Worm (Caenorhabditis elegans): ENCODE results near the gene daf-5.
A peak's percentile ranks its signal among the peaks of the same experiment; 100 is the strongest.

The daf-5 gene

ce11 chrII:14094590-14094989 is 42.5 kb upstream of the daf-5 start, which contains the start of gene col-87:
TSS of gene col-87 (minus strand) at chrII:14094690.
- TF ChIP-seq swsn-7 (tag; optimal IDR thresholded peaks at IDR 0.05) (no peak), efl-1 (optimal IDR thresholded peaks at IDR 0.05) (no peak), efl-1 (GFP tag; optimal IDR thresholded peaks at IDR 0.05 in 1 of 2) (no peak), ceh-90 (tag; optimal IDR thresholded peaks at IDR 0.05) (no peak), pag-3 (tag; optimal IDR thresholded peaks at IDR 0.05; ENCODE audit: borderline replicate concordance, insufficient read depth) (no peak), snpc-4 (tag; optimal IDR thresholded peaks at IDR 0.05) (no peak), nhr-47 (tag; optimal IDR thresholded peaks at IDR 0.05) (no peak), ztf-4 (tag; optimal IDR thresholded peaks at IDR 0.05) (no peak), fkh-10 (GFP tag; optimal IDR thresholded peaks at IDR 0.05) (no peak), ceh-63 (GFP tag; optimal IDR thresholded peaks at IDR 0.05) (no peak), lsy-2 (tag; optimal IDR thresholded peaks at IDR 0.05) (no peak), skn-1 (tag; optimal IDR thresholded peaks at IDR 0.05) (no peak)

ce11 chrII:14091182-14091581 is 39.1 kb upstream of the daf-5 start:
- TF ChIP-seq hlh-17 (GFP tag; optimal IDR thresholded peaks at IDR 0.05; ENCODE audit: borderline replicate concordance) (no peak), sup-37 (GFP tag; optimal IDR thresholded peaks at IDR 0.05) (no peak), ceh-8 (GFP tag; optimal IDR thresholded peaks at IDR 0.05) (no peak)

ce11 chrII:14089796-14090372 is 37.8 kb upstream of the daf-5 start:
- TF ChIP-seq ceh-82 (tag; optimal IDR thresholded peaks at IDR 0.05) (no peak), egl-27 (tag; optimal IDR thresholded peaks at IDR 0.05) (no peak), blmp-1 (tag; optimal IDR thresholded peaks at IDR 0.05) (no peak), efl-1 (optimal IDR thresholded peaks at IDR 0.05) (no peak), efl-1 (GFP tag; optimal IDR thresholded peaks at IDR 0.05 in 1 of 2) (no peak), nhr-237 (tag; optimal IDR thresholded peaks at IDR 0.05) (no peak), skn-1 (tag; optimal IDR thresholded peaks at IDR 0.05) (no peak), efl-3 (GFP tag; optimal IDR thresholded peaks at IDR 0.05) (no peak), isw-1 (GFP tag; IDR thresholded peaks at IDR 0.05) (no peak), nhr-90 (tag; optimal IDR thresholded peaks at IDR 0.05; ENCODE audit: poor library complexity) (no peak), fos-1 (tag; optimal IDR thresholded peaks at IDR 0.05) (no peak), nhr-28 (tag; optimal IDR thresholded peaks at IDR 0.05) (no peak), unc-62 (GFP tag; optimal IDR thresholded peaks at IDR 0.05) (no peak), ama-1 (optimal IDR thresholded peaks at IDR 0.05) (no peak), aha-1 (tag; optimal IDR thresholded peaks at IDR 0.05) (no peak)

- TF ChIP-seq ama-1 (optimal IDR thresholded peaks at IDR 0.05) (no peak), ceh-8 (GFP tag; optimal IDR thresholded peaks at IDR 0.05) (peak; percentile 46)
These were observed 34.8 kb upstream of the daf-5 start for ce11 chrII:14086931-14087330.

- TF ChIP-seq unc-62 (GFP tag; optimal IDR thresholded peaks at IDR 0.05) (no peak), lin-14 (GFP tag; optimal IDR thresholded peaks at IDR 0.05) (no peak), aly-2 (tag; optimal IDR thresholded peaks at IDR 0.05) (no peak), fkh-8 (tag; optimal IDR thresholded peaks at IDR 0.05) (no peak), tlp-1 (tag; optimal IDR thresholded peaks at IDR 0.05) (no peak), rnt-1 (tag; optimal IDR thresholded peaks at IDR 0.05) (no peak), unc-30 (tag; optimal IDR thresholded peaks at IDR 0.05) (no peak), nhr-85 (tag) (no peak), ces-1 (GFP tag; optimal IDR thresholded peaks at IDR 0.05) (no peak), nhr-76 (tag; optimal IDR thresholded peaks at IDR 0.05) (no peak), ceh-90 (tag; optimal IDR thresholded peaks at IDR 0.05) (no peak), nhr-12 (tag; optimal IDR thresholded peaks at IDR 0.05) (no peak)
These were observed 25.7 kb upstream of the daf-5 start for ce11 chrII:14077823-14078222.
